Fruit fly (Drosophila melanogaster) whole organism, wandering third instar larva: ENCODE results near the gene blanks.

Experiments used
- Abd-B ChIP-seq: fragments of >200 bp; optimal IDR thresholded peaks from 2 replicates; lab custom pipeline; 2017; ENCODE audit warnings: missing biosample characterization, missing genetic modification characterization
- CG32264 ChIP-seq: fragments of 200-800 bp; sonication (Bioruptor generic); optimal IDR thresholded peaks from 2 replicates; lab custom pipeline; 2016; ENCODE audit warnings: missing biosample characterization, missing genetic modification characterization
- CG9705 ChIP-seq: fragments of 200-800 bp; sonication (Bioruptor generic); optimal IDR thresholded peaks from 2 replicates; lab custom pipeline; 2018; ENCODE audit warnings: missing biosample characterization, mild to moderate bottlenecking, missing genetic modification characterization
- CrebA ChIP-seq: fragments of 200-800 bp; sonication (Bioruptor generic); optimal IDR thresholded peaks from 2 replicates; lab custom pipeline; 2016; ENCODE audit warnings: missing biosample characterization, mild to moderate bottlenecking, missing genetic modification characterization, borderline replicate concordance
- Dfd ChIP-seq: fragments of >200 bp; optimal IDR thresholded peaks from 2 replicates; lab custom pipeline; 2017; ENCODE audit warnings: missing biosample characterization, missing genetic modification characterization
- Dif ChIP-seq: fragments of 200-275, 200-300 bp; sonication (Bioruptor generic); optimal IDR thresholded peaks from 2 replicates; lab custom pipeline; 2018; ENCODE audit warnings: missing biosample characterization, missing genetic modification characterization; ENCODE audit not compliant: partially characterized antibody
- GATAd ChIP-seq: sonication (Bioruptor generic); optimal IDR thresholded peaks from 2 replicates; lab custom pipeline; 2016; ENCODE audit warnings: missing biosample characterization, missing genetic modification characterization
- HLH106 ChIP-seq: fragments of 200-800 bp; optimal IDR thresholded peaks from 3 replicates; lab custom pipeline; 2019; ENCODE audit warnings: missing biosample characterization, mild to moderate bottlenecking, missing genetic modification characterization, moderate library complexity
- Hnf4 ChIP-seq: fragments of 200-800 bp; sonication (Bioruptor generic); optimal IDR thresholded peaks from 2 replicates; lab custom pipeline; 2016; ENCODE audit warnings: missing biosample characterization, mild to moderate bottlenecking, missing genetic modification characterization
- Hr83 ChIP-seq: fragments of 200-300 bp; sonication (Bioruptor generic); optimal IDR thresholded peaks from 2 replicates; lab custom pipeline; 2016; ENCODE audit warnings: missing biosample characterization, mild to moderate bottlenecking, missing genetic modification characterization, moderate library complexity; ENCODE audit not compliant: poor library complexity, severe bottlenecking
- Jra ChIP-seq: sonication (Bioruptor generic); optimal IDR thresholded peaks from 2 replicates; lab custom pipeline; 2016; ENCODE audit warnings: missing biosample characterization, missing genetic modification characterization
- Mio ChIP-seq: sonication (Bioruptor generic); optimal IDR thresholded peaks from 2 replicates; lab custom pipeline; 2016; ENCODE audit warnings: missing biosample characterization, missing genetic modification characterization
- Myc ChIP-seq: fragments of >200 bp; optimal IDR thresholded peaks from 2 replicates; lab custom pipeline; 2017
- N ChIP-seq: fragments of >200 bp; optimal IDR thresholded peaks from 2 replicates; lab custom pipeline; 2018; ENCODE audit warnings: missing biosample characterization, missing external identifiers, missing genetic modification characterization
- OdsH ChIP-seq: fragments of 200-800 bp; sonication (Bioruptor generic); optimal IDR thresholded peaks from 2 replicates; lab custom pipeline; 2016; ENCODE audit warnings: missing biosample characterization, mild to moderate bottlenecking, missing genetic modification characterization
- Rel ChIP-seq, 2 experiments: fragments of 200-800 bp; sonication (Bioruptor generic) in 1 of 2; optimal IDR thresholded peaks; 2 replicates in 1 of 2; 3 replicates in 1 of 2; lab custom pipeline; 2016 to 2019; ENCODE audit warnings: mild to moderate bottlenecking in 2 of 2, missing biosample characterization in 2 of 2, missing genetic modification characterization in 2 of 2, moderate library complexity in 1 of 2
- Sp1 ChIP-seq: fragments of 200-800 bp; sonication (Bioruptor generic); optimal IDR thresholded peaks from 3 replicates; lab custom pipeline; 2019; ENCODE audit warnings: missing biosample characterization, mild to moderate bottlenecking, missing genetic modification characterization, moderate library complexity
- Vsx2 ChIP-seq: fragments of 200-300, 225-300 bp; sonication (Bioruptor generic); optimal IDR thresholded peaks from 2 replicates; lab custom pipeline; 2018; ENCODE audit warnings: missing biosample characterization, missing genetic modification characterization; ENCODE audit not compliant: partially characterized antibody
- br ChIP-seq: fragments of 200-800 bp; sonication (Bioruptor generic); optimal IDR thresholded peaks from 2 replicates; lab custom pipeline; 2016; ENCODE audit warnings: missing biosample characterization, missing genetic modification characterization
- brk ChIP-seq: fragments of 200-800 bp; sonication (Bioruptor generic); optimal IDR thresholded peaks from 2 replicates; lab custom pipeline; 2016; ENCODE audit warnings: missing biosample characterization, mild to moderate bottlenecking, missing genetic modification characterization
- dl ChIP-seq, 2 experiments: fragments of 175-275, 200-275 bp in 1 of 2; fragments of 200-275 bp in 1 of 2; sonication (Bioruptor generic); optimal IDR thresholded peaks; lab custom pipeline; 2018; ENCODE audit warnings: mild to moderate bottlenecking in 2 of 2, missing biosample characterization in 2 of 2, missing genetic modification characterization in 2 of 2, moderate library complexity in 2 of 2; ENCODE audit not compliant: partially characterized antibody in 2 of 2, insufficient read depth in 1 of 2
- dmrt93B ChIP-seq: fragments of 200-800 bp; sonication (Bioruptor generic); optimal IDR thresholded peaks from 2 replicates; lab custom pipeline; 2018; ENCODE audit warnings: missing biosample characterization, mild to moderate bottlenecking, missing genetic modification characterization
- dsf ChIP-seq: sonication (Bioruptor generic); optimal IDR thresholded peaks from 2 replicates; lab custom pipeline; 2016; ENCODE audit warnings: missing biosample characterization, missing genetic modification characterization, borderline replicate concordance
- ey ChIP-seq: fragments of 200-800 bp; sonication (Bioruptor generic); optimal IDR thresholded peaks from 2 replicates; lab custom pipeline; 2016; ENCODE audit warnings: missing biosample characterization, missing genetic modification characterization
- foxo ChIP-seq, 2 experiments: fragments of 200-800 bp; sonication (Bioruptor generic); optimal IDR thresholded peaks; 2 replicates in 1 of 2; 3 replicates in 1 of 2; lab custom pipeline; 2016 to 2017; ENCODE audit warnings: missing biosample characterization in 2 of 2, missing genetic modification characterization in 2 of 2
- fru ChIP-seq: fragments of 200-800 bp; sonication (Bioruptor generic); optimal IDR thresholded peaks from 3 replicates; lab custom pipeline; 2016; ENCODE audit warnings: missing biosample characterization, mild to moderate bottlenecking, missing genetic modification characterization
- h ChIP-seq: fragments of 200-800 bp; sonication (Bioruptor generic); optimal IDR thresholded peaks from 3 replicates; lab custom pipeline; 2016; ENCODE audit warnings: missing biosample characterization, mild to moderate bottlenecking, missing genetic modification characterization
- jim ChIP-seq: fragments of 175-275, 200-325 bp; sonication (Bioruptor generic); optimal IDR thresholded peaks from 2 replicates; lab custom pipeline; 2016; ENCODE audit warnings: missing biosample characterization, mild to moderate bottlenecking, missing genetic modification characterization
- lola ChIP-seq: fragments of >200 bp; optimal IDR thresholded peaks from 2 replicates; lab custom pipeline; 2017; ENCODE audit warnings: missing biosample characterization, missing genetic modification characterization
- pan ChIP-seq: fragments of >200 bp; optimal IDR thresholded peaks from 2 replicates; lab custom pipeline; 2017
- psq ChIP-seq: fragments of 200-800 bp; sonication (Bioruptor generic); optimal IDR thresholded peaks from 3 replicates; lab custom pipeline; 2017; ENCODE audit warnings: missing biosample characterization, mild to moderate bottlenecking, missing genetic modification characterization, moderate library complexity
- rgr ChIP-seq: fragments of 200-800 bp; sonication (Bioruptor generic); optimal IDR thresholded peaks from 3 replicates; lab custom pipeline; 2016; ENCODE audit warnings: missing biosample characterization, mild to moderate bottlenecking, missing genetic modification characterization
- sage ChIP-seq: fragments of 200-800 bp; sonication (Bioruptor generic); optimal IDR thresholded peaks from 2 replicates; lab custom pipeline; 2016; ENCODE audit warnings: missing biosample characterization, mild to moderate bottlenecking, missing genetic modification characterization
- sv ChIP-seq: fragments of 200-800 bp; sonication (Bioruptor generic); optimal IDR thresholded peaks from 3 replicates; lab custom pipeline; 2016; ENCODE audit warnings: missing biosample characterization, missing genetic modification characterization
- tai ChIP-seq: sonication (Bioruptor generic); optimal IDR thresholded peaks from 2 replicates; lab custom pipeline; 2016; ENCODE audit warnings: missing biosample characterization, missing genetic modification characterization
- usp ChIP-seq: fragments of >200 bp; optimal IDR thresholded peaks from 2 replicates; lab custom pipeline; 2017; ENCODE audit warnings: missing biosample characterization, missing genetic modification characterization
- woc ChIP-seq: sonication (Bioruptor generic); optimal IDR thresholded peaks from 2 replicates; lab custom pipeline; 2016; ENCODE audit warnings: missing biosample characterization, mild to moderate bottlenecking, missing genetic modification characterization

Gene blanks

dm6 chr3L:5511959-5512358 is 13.2 kb upstream of the blanks start:
- TF ChIP-seq pan (lab: Kevin White, UChicago) (no peak), sage (GFP tag; lab: Kevin White, UChicago) (peak; percentile 41), Mio (GFP tag; lab: Kevin White, UChicago) (peak; percentile 35), CG32264 (peak; percentile 32), sv (GFP tag; lab: Kevin White, UChicago) (peak; percentile 81), Jra (GFP tag; lab: Kevin White, UChicago) (no peak), foxo (GFP tag; optimal IDR thresholded peaks at IDR 0.05; lab: Kevin White, UChicago) (peak; percentile 27 to 58), Myc (lab: Kevin White, UChicago) (no peak), Vsx2 (GFP tag; lab: Kevin White, UChicago) (no peak), Hr83 (GFP tag; lab: Kevin White, UChicago) (peak; percentile 85), usp (GFP tag; lab: Kevin White, UChicago) (no peak), Hnf4 (GFP tag; lab: Kevin White, UChicago) (peak; percentile 40), lola (GFP tag; lab: Kevin White, UChicago) (no peak), Dif (GFP tag; lab: Kevin White, UChicago) (no peak), rgr (GFP tag; lab: Kevin White, UChicago) (peak; percentile 92), CG9705 (GFP tag; lab: Kevin White, UChicago) (peak; percentile 81), ey (GFP tag; lab: Kevin White, UChicago) (peak; percentile 49), Sp1 (peak; percentile 79), fru (GFP tag; lab: Kevin White, UChicago) (peak; percentile 62), Abd-B (no peak), h (GFP tag; lab: Kevin White, UChicago) (peak; percentile 74), br (GFP tag; lab: Kevin White, UChicago) (peak; percentile 80), dmrt93B (peak; percentile 86), HLH106 (tag; lab: Kevin White, UChicago) (peak; percentile 70), Rel (GFP tag; optimal IDR thresholded peaks at IDR 0.05; lab: Kevin White, UChicago) (no peak), Rel (tag; optimal IDR thresholded peaks at IDR 0.05; lab: Kevin White, UChicago) (no peak), dsf (GFP tag; lab: Kevin White, UChicago) (no peak), OdsH (peak; percentile 74), brk (peak; percentile 87), psq (GFP tag; lab: Kevin White, UChicago) (no peak), jim (no peak), woc (GFP tag; lab: Kevin White, UChicago) (peak; percentile 22), N (GFP tag; lab: Kevin White, UChicago) (no peak)

- TF ChIP-seq HLH106 (tag; lab: Kevin White, UChicago) = no peak
- no peak for TF ChIP-seq Jra (GFP tag; lab: Kevin White, UChicago)
- TF ChIP-seq Dfd (GFP tag; lab: Kevin White, UChicago) = no peak
- no peak for TF ChIP-seq tai (GFP tag; lab: Kevin White, UChicago)
- no peak for TF ChIP-seq N (GFP tag; lab: Kevin White, UChicago)
- no peak for TF ChIP-seq ey (GFP tag; lab: Kevin White, UChicago)
- no peak for TF ChIP-seq Hr83 (GFP tag; lab: Kevin White, UChicago)
- no peak for TF ChIP-seq psq (GFP tag; lab: Kevin White, UChicago)
- no peak for TF ChIP-seq Vsx2 (GFP tag; lab: Kevin White, UChicago)
- TF ChIP-seq Sp1 = no peak
- TF ChIP-seq GATAd (GFP tag; lab: Kevin White, UChicago) = no peak
- no peak for TF ChIP-seq Rel (GFP tag; optimal IDR thresholded peaks at IDR 0.05; lab: Kevin White, UChicago)
- no peak for TF ChIP-seq Rel (tag; optimal IDR thresholded peaks at IDR 0.05; lab: Kevin White, UChicago)
- no peak for TF ChIP-seq dl (GFP tag; optimal IDR thresholded peaks at IDR 0.05; lab: Kevin White, UChicago; ENCODE audit: insufficient read depth in 1 of 2, partially characterized antibody in 2 of 2)
- no peak for TF ChIP-seq br (GFP tag; lab: Kevin White, UChicago)
- TF ChIP-seq pan (lab: Kevin White, UChicago) = no peak
- no peak for TF ChIP-seq jim
Measured at dm6 chr3L:5510760-5511159, 12.0 kb upstream of the blanks start, which contains the start of gene CG34342. Gene CG34342, minus strand, starts transcription at chr3L:5510860.

DNA sequence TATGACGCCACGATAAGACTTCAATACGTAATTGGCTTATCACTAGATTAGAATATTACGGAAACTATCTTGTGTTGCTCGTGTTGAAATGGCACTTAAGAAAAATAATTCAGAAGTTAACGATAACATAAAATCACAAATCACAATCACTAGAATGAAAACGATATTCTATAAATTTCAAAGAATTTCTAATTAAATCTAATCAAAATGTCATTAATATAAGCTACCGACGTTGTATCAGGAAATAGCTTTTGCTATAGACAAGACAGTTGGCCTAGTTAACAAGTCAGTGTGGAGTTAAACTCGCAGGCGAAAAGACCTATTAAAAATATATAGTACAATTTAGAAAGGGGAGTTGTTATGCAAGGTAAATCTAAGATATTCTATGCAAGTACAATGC is 19.3 kb downstream of the blanks start, which contains the start of gene CG4835:
CG4835 (plus strand) TSS at position 301 of the 400 bp plus-strand sequence.
- TF ChIP-seq rgr (GFP tag; lab: Kevin White, UChicago) = no peak
- no peak for TF ChIP-seq dmrt93B
- TF ChIP-seq CG9705 (GFP tag; lab: Kevin White, UChicago) = no peak
- no peak for TF ChIP-seq psq (GFP tag; lab: Kevin White, UChicago)
- TF ChIP-seq CrebA (GFP tag; lab: Kevin White, UChicago) = no peak
